Worm (Caenorhabditis elegans) whole organism, young adult: ENCODE data around the gene ceh-40.

Source experiments
- B0035.1 ChIP-seq: sonication (generic microtip); optimal IDR thresholded peaks from 2 replicates; lab custom pipeline; 2016; ENCODE audit warnings: missing genetic modification characterization, mild to moderate bottlenecking, missing compliant biosample characterization, missing genotype, missing genetic modification reagents
- D2030.7 ChIP-seq: fragments of 200-800 bp; sonication (Bioruptor generic); IDR thresholded peaks from 2 replicates; pipeline ENCODE4 v1.3.6; 2022; ENCODE audit warnings: missing genetic modification reagents, missing genetic modification characterization, missing compliant biosample characterization
- F10E7.11 ChIP-seq: sonication (generic microtip); optimal IDR thresholded peaks from 2 replicates; lab custom pipeline; 2017; ENCODE audit warnings: mild to moderate bottlenecking, missing genetic modification characterization, moderate library complexity, missing compliant biosample characterization
- F33H1.4 ChIP-seq: fragments of 200-800 bp; sonication (Bioruptor generic); IDR thresholded peaks from 2 replicates; pipeline ENCODE4 v1.3.6; 2022; ENCODE audit warnings: missing genetic modification reagents, missing genetic modification characterization, missing compliant biosample characterization
- F49E8.2 ChIP-seq: sonication (generic microtip); optimal IDR thresholded peaks from 3 replicates; lab custom pipeline; 2017; ENCODE audit warnings: missing genetic modification characterization, mild to moderate bottlenecking, missing compliant biosample characterization, antibody characterized with exemption, moderate library complexity; ENCODE audit not compliant: insufficient read depth
- F52B5.7 ChIP-seq: sonication (generic microtip); optimal IDR thresholded peaks from 2 replicates; lab custom pipeline; 2016; ENCODE audit warnings: mild to moderate bottlenecking, missing genetic modification characterization, missing compliant biosample characterization
- F55B11.4 ChIP-seq: sonication (generic microtip); optimal IDR thresholded peaks from 2 replicates; lab custom pipeline; 2016; ENCODE audit warnings: missing compliant biosample characterization, missing genetic modification characterization, borderline replicate concordance; ENCODE audit not compliant: insufficient read depth
- F57C9.4 ChIP-seq: sonication (generic microtip); optimal IDR thresholded peaks from 2 replicates; lab custom pipeline; 2017; ENCODE audit warnings: mild to moderate bottlenecking, missing genetic modification characterization, missing compliant biosample characterization
- Y95B8A.8 ChIP-seq: fragments of 200-800 bp; sonication (Bioruptor generic); IDR thresholded peaks from 2 replicates; pipeline ENCODE4 v1.3.6; 2022; ENCODE audit warnings: missing genetic modification reagents, missing genetic modification characterization, missing compliant biosample characterization
- attf-3 ChIP-seq: fragments of 200-800 bp; sonication (Bioruptor generic); conservative IDR thresholded peaks from 2 replicates; pipeline ENCODE4 v1.3.6; 2022; ENCODE audit warnings: missing genetic modification reagents, missing genetic modification characterization, missing compliant biosample characterization
- cebp-1 ChIP-seq, 2 experiments: fragments of 200-800 bp in 1 of 2; sonication (Bioruptor generic) in 1 of 2; sonication (generic microtip) in 1 of 2; IDR thresholded peaks in 1 of 2; optimal IDR thresholded peaks in 1 of 2; 2 replicates each; pipeline versions ENCODE4 v1.3.6 to Lab custom; 2017 to 2022; ENCODE audit warnings: missing compliant biosample characterization in 2 of 2, missing genetic modification characterization in 2 of 2, mild to moderate bottlenecking in 1 of 2, missing genetic modification reagents in 1 of 2, moderate library complexity in 1 of 2
- ceh-40 ChIP-seq: fragments of 200-800 bp; sonication (Bioruptor generic); IDR thresholded peaks from 2 replicates; pipeline ENCODE4 v1.3.6; 2022; ENCODE audit warnings: missing genetic modification characterization, missing compliant biosample characterization
- chd-7 ChIP-seq: sonication (generic microtip); optimal IDR thresholded peaks from 2 replicates; lab custom pipeline; 2016; ENCODE audit warnings: mild to moderate bottlenecking, missing genetic modification characterization, moderate library complexity, missing compliant biosample characterization
- efl-1 ChIP-seq: fragments of 150-350 bp; optimal IDR thresholded peaks from 2 replicates; lab custom pipeline; 2014; ENCODE audit warnings: missing biosample characterization, missing genetic modification reagents, missing genetic modification characterization
- ets-4 ChIP-seq: fragments of 200-800 bp; sonication (Bioruptor generic); optimal IDR thresholded peaks from 2 replicates; lab custom pipeline; 2018; ENCODE audit warnings: mild to moderate bottlenecking, missing genetic modification characterization, missing compliant biosample characterization
- hmg-1.2 ChIP-seq: fragments of 200-800 bp; sonication (Bioruptor generic); IDR thresholded peaks from 2 replicates; pipeline ENCODE4 v1.3.6; 2022; ENCODE audit warnings: missing genetic modification reagents, missing genetic modification characterization, missing compliant biosample characterization
- hsf-1 ChIP-seq: fragments of 200-800 bp; sonication (Bioruptor generic); IDR thresholded peaks from 2 replicates; pipeline ENCODE4 v1.3.6; 2022; ENCODE audit warnings: missing genetic modification reagents, missing genetic modification characterization, missing compliant biosample characterization
- let-607 ChIP-seq, 2 experiments: fragments of 200-800 bp in 1 of 2; sonication (Bioruptor generic) in 1 of 2; sonication (generic microtip) in 1 of 2; optimal IDR thresholded peaks; 2 replicates each; lab custom pipeline; 2016 to 2018; ENCODE audit warnings: mild to moderate bottlenecking in 2 of 2, missing compliant biosample characterization in 2 of 2, missing genetic modification characterization in 2 of 2, moderate library complexity in 2 of 2, missing genotype in 1 of 2
- lin-40 ChIP-seq: sonication (generic microtip); optimal IDR thresholded peaks from 2 replicates; lab custom pipeline; 2016; ENCODE audit warnings: missing genetic modification characterization, mild to moderate bottlenecking, missing compliant biosample characterization, missing genotype, missing genetic modification reagents
- lsl-1 ChIP-seq: fragments of 200-800 bp; sonication (Bioruptor generic); optimal IDR thresholded peaks from 2 replicates; lab custom pipeline; 2018; ENCODE audit warnings: mild to moderate bottlenecking, missing genetic modification characterization, moderate library complexity, missing compliant biosample characterization
- madf-10 ChIP-seq: sonication (generic microtip); optimal IDR thresholded peaks from 2 replicates; lab custom pipeline; 2016; ENCODE audit warnings: mild to moderate bottlenecking, missing genetic modification characterization, missing compliant biosample characterization
- madf-3 ChIP-seq: fragments of 200-800 bp; sonication (Bioruptor generic); IDR thresholded peaks from 2 replicates; pipeline ENCODE4 v1.3.6; 2022; ENCODE audit warnings: missing genetic modification reagents, missing genetic modification characterization, missing compliant biosample characterization
- madf-6 ChIP-seq: fragments of 200-800 bp; sonication (Bioruptor generic); IDR thresholded peaks from 2 replicates; pipeline ENCODE4 v1.3.6; 2022; ENCODE audit warnings: missing genetic modification reagents, missing genetic modification characterization, missing compliant biosample characterization
- madf-8 ChIP-seq: fragments of 200-800 bp; sonication (Bioruptor generic); conservative IDR thresholded peaks from 2 replicates; pipeline ENCODE4 v1.3.6; 2022; ENCODE audit warnings: missing genetic modification reagents, missing genetic modification characterization, missing compliant biosample characterization
- mcd-1 ChIP-seq: fragments of 200-800 bp; sonication (Bioruptor generic); IDR thresholded peaks from 2 replicates; pipeline ENCODE4 v1.3.6; 2022; ENCODE audit warnings: missing genetic modification reagents, missing genetic modification characterization, missing compliant biosample characterization
- mxl-1 ChIP-seq: sonication (generic microtip); optimal IDR thresholded peaks from 2 replicates; lab custom pipeline; 2016; ENCODE audit warnings: missing genetic modification characterization, missing compliant biosample characterization
- nfyb-1 ChIP-seq: fragments of 200-800 bp; sonication (Bioruptor generic); IDR thresholded peaks from 2 replicates; pipeline ENCODE4 v1.3.6; 2022; ENCODE audit warnings: missing genetic modification reagents, missing genetic modification characterization, missing compliant biosample characterization
- pbrm-1 ChIP-seq: fragments of 200-800 bp; sonication (Bioruptor generic); IDR thresholded peaks from 2 replicates; pipeline ENCODE4 v1.3.6; 2022; ENCODE audit warnings: missing genetic modification reagents, missing genetic modification characterization, missing compliant biosample characterization
- rcor-1 ChIP-seq: fragments of 200-800 bp; sonication (Bioruptor generic); IDR thresholded peaks from 2 replicates; pipeline ENCODE4 v1.3.6; 2022; ENCODE audit warnings: missing genetic modification reagents, missing genetic modification characterization, missing compliant biosample characterization
- repo-1 ChIP-seq: sonication (generic microtip); optimal IDR thresholded peaks from 2 replicates; lab custom pipeline; 2017; ENCODE audit warnings: mild to moderate bottlenecking, missing genetic modification characterization, missing compliant biosample characterization
- snpc-1.1 ChIP-seq: sonication (generic microtip); optimal IDR thresholded peaks from 2 replicates; lab custom pipeline; 2017; ENCODE audit warnings: missing genetic modification characterization, mild to moderate bottlenecking, missing compliant biosample characterization, antibody characterized with exemption, moderate library complexity, missing genotype, missing genetic modification reagents; ENCODE audit not compliant: insufficient read depth
- snpc-1.3 ChIP-seq: sonication (generic microtip); optimal IDR thresholded peaks from 2 replicates; lab custom pipeline; 2017; ENCODE audit warnings: missing genetic modification characterization, mild to moderate bottlenecking, missing compliant biosample characterization, antibody characterized with exemption, moderate library complexity, missing genotype, missing genetic modification reagents; ENCODE audit not compliant: insufficient read depth
- tbx-9 ChIP-seq: sonication (generic microtip); optimal IDR thresholded peaks from 2 replicates; lab custom pipeline; 2016; ENCODE audit warnings: borderline replicate concordance, missing genetic modification characterization, inconsistent platforms, missing compliant biosample characterization
- unc-130 ChIP-seq: sonication (generic microtip); optimal IDR thresholded peaks from 2 replicates; lab custom pipeline; 2016; ENCODE audit warnings: missing genetic modification reagents, missing genetic modification characterization, missing compliant biosample characterization
- unc-62 ChIP-seq: fragments of 150-350 bp; optimal IDR thresholded peaks from 2 replicates; lab custom pipeline; 2014; ENCODE audit warnings: missing biosample characterization, missing genetic modification reagents, missing genetic modification characterization
- xnd-1 ChIP-seq: sonication (generic microtip); optimal IDR thresholded peaks from 2 replicates; lab custom pipeline; 2016; ENCODE audit warnings: missing genotype, missing genetic modification reagents, missing genetic modification characterization, missing compliant biosample characterization
- ztf-18 ChIP-seq: sonication (generic microtip); optimal IDR thresholded peaks from 2 replicates; lab custom pipeline; 2016; ENCODE audit warnings: missing genotype, mild to moderate bottlenecking, missing genetic modification characterization, missing compliant biosample characterization
- ztf-26 ChIP-seq: sonication (generic microtip); optimal IDR thresholded peaks from 2 replicates; lab custom pipeline; 2017; ENCODE audit warnings: missing genetic modification characterization, missing compliant biosample characterization

The ceh-40 gene

ce11 chrX:12298324-12298723, 22.3 kb downstream of the ceh-40 start, which contains the start of gene W06D11.3:
Gene W06D11.3, plus strand, starts transcription at chrX:12298683.
- TF ChIP-seq madf-10 (tag; lab: Kevin White, UChicago) (no peak), F49E8.2 (tag; lab: Kevin White, UChicago) (no peak), F10E7.11 (tag; lab: Kevin White, UChicago) (no peak), D2030.7 (GFP tag; lab: Robert Waterston, UW) (no peak), madf-6 (GFP tag; lab: Robert Waterston, UW) (peak; percentile 69), tbx-9 (tag; lab: Kevin White, UChicago) (no peak), madf-8 (GFP tag; lab: Robert Waterston, UW) (peak; percentile 78), hmg-1.2 (peak; percentile 26; the same call in 1 of the 2 replicates), rcor-1 (GFP tag; lab: Robert Waterston, UW) (no peak), xnd-1 (tag; lab: Kevin White, UChicago) (no peak), F33H1.4 (GFP tag; lab: Robert Waterston, UW) (no peak), F55B11.4 (no peak), nfyb-1 (GFP tag; lab: Robert Waterston, UW) (no peak), F57C9.4 (tag; lab: Kevin White, UChicago) (no peak), mcd-1 (GFP tag; lab: Robert Waterston, UW) (no peak), ets-4 (GFP tag; lab: Kevin White, UChicago) (no peak), repo-1 (no peak), unc-130 (GFP tag; lab: Kevin White, UChicago) (no peak), hsf-1 (no peak), lsl-1 (GFP tag; lab: Kevin White, UChicago) (no peak), B0035.1 (tag; lab: Kevin White, UChicago) (no peak), let-607 (tag; optimal IDR thresholded peaks at IDR 0.05; lab: Kevin White, UChicago) (no peak), cebp-1 (GFP tag; IDR thresholded peaks at IDR 0.05; lab: Robert Waterston, UW) (no peak), cebp-1 (tag; optimal IDR thresholded peaks at IDR 0.05; lab: Kevin White, UChicago) (no peak), F52B5.7 (tag; lab: Kevin White, UChicago) (no peak), lin-40 (tag; lab: Kevin White, UChicago) (no peak), pbrm-1 (GFP tag; lab: Robert Waterston, UW) (no peak), snpc-1.1 (tag; lab: Kevin White, UChicago) (no peak), ceh-40 (GFP tag; lab: Robert Waterston, UW) (no peak), Y95B8A.8 (GFP tag; lab: Robert Waterston, UW) (no peak), efl-1 (GFP tag; lab: Kevin White, UChicago) (peak; percentile 73), chd-7 (tag; lab: Kevin White, UChicago) (no peak)

- no peak for TF ChIP-seq attf-3 (GFP tag; lab: Robert Waterston, UW)
- TF ChIP-seq ztf-26 (tag; lab: Kevin White, UChicago), result no peak
- no peak for TF ChIP-seq ceh-40 (GFP tag; lab: Robert Waterston, UW)
- no peak for TF ChIP-seq madf-3 (GFP tag; lab: Robert Waterston, UW)
- no peak for TF ChIP-seq ztf-18 (tag; lab: Kevin White, UChicago)
- no peak for TF ChIP-seq unc-62 (GFP tag; lab: Kevin White, UChicago)
- no peak for TF ChIP-seq mxl-1 (tag; lab: Kevin White, UChicago)
- no peak for TF ChIP-seq rcor-1 (GFP tag; lab: Robert Waterston, UW)
- no peak for TF ChIP-seq snpc-1.3 (tag; lab: Kevin White, UChicago)
- TF ChIP-seq, all 124 proteins: peak for 0
Measured at ce11 chrX:12296392-12296791, 24.2 kb downstream of the ceh-40 start, which contains the start of gene W06D11.2. Gene W06D11.2, minus strand, starts transcription at chrX:12296730.
